Fruit fly (Drosophila melanogaster) whole organism, embryonic: Measurements from ENCODE around the gene Pstk.
A peak's percentile ranks its signal among the peaks of the same experiment; 100 is the strongest.

Experiments
- Atf3 ChIP-seq: fragments of 200-800 bp; sonication (Bioruptor generic); optimal IDR thresholded peaks from 3 replicates; lab custom pipeline; 2016; ENCODE audit warnings: missing biosample characterization, missing genetic modification characterization
- B-H2 ChIP-seq: fragments of 200-800 bp; sonication (Bioruptor generic); optimal IDR thresholded peaks from 2 replicates; lab custom pipeline; 2018; ENCODE audit warnings: missing biosample characterization, mild to moderate bottlenecking, missing genetic modification characterization
- Bgb ChIP-seq: fragments of 200-800 bp; sonication (Bioruptor generic); IDR thresholded peaks from 2 replicates; pipeline ENCODE4 v1.3.6; 2022; ENCODE audit warnings: missing biosample characterization, missing genetic modification characterization; ENCODE audit not compliant: partially characterized antibody
- CG10462 ChIP-seq: fragments of 200-800 bp; sonication (Bioruptor generic); optimal IDR thresholded peaks from 2 replicates; lab custom pipeline; 2016; ENCODE audit warnings: missing biosample characterization, missing genetic modification characterization
- CG15011 ChIP-seq: fragments of 200-800 bp; sonication (Bioruptor generic); optimal IDR thresholded peaks from 3 replicates; lab custom pipeline; 2018; ENCODE audit warnings: missing biosample characterization, mild to moderate bottlenecking, missing genetic modification characterization
- CG1529 ChIP-seq: fragments of 200-800 bp; sonication (Bioruptor generic); optimal IDR thresholded peaks from 3 replicates; lab custom pipeline; 2018; ENCODE audit warnings: missing biosample characterization, missing genetic modification characterization
- CG15601 ChIP-seq: fragments of 200-800 bp; sonication (Bioruptor generic); optimal IDR thresholded peaks from 3 replicates; lab custom pipeline; 2019; ENCODE audit warnings: missing biosample characterization, mild to moderate bottlenecking, missing genetic modification characterization, moderate library complexity
- CG1647 ChIP-seq: fragments of 200-800 bp; sonication (Bioruptor generic); optimal IDR thresholded peaks from 3 replicates; lab custom pipeline; 2016; ENCODE audit warnings: missing biosample characterization, missing genetic modification characterization
- CG18011 ChIP-seq: fragments of 200-800 bp; sonication (Bioruptor generic); optimal IDR thresholded peaks from 2 replicates; lab custom pipeline; 2017; ENCODE audit warnings: missing biosample characterization, missing genetic modification characterization, mild to moderate bottlenecking, moderate library complexity, missing genotype
- CG18476 ChIP-seq: fragments of 200-800 bp; sonication (Bioruptor generic); optimal IDR thresholded peaks from 2 replicates; lab custom pipeline; 2016; ENCODE audit warnings: missing biosample characterization, mild to moderate bottlenecking, missing genetic modification characterization
- CG2202 ChIP-seq: fragments of 200-800 bp; sonication (Bioruptor generic); optimal IDR thresholded peaks from 2 replicates; lab custom pipeline; 2018; ENCODE audit warnings: missing biosample characterization, mild to moderate bottlenecking, missing genetic modification characterization
- CG2889 ChIP-seq: fragments of 200-800 bp; sonication (Bioruptor generic); IDR thresholded peaks from 3 replicates; pipeline ENCODE4 v1.3.6; 2022; ENCODE audit warnings: missing biosample characterization, missing genetic modification characterization
- CG31365 ChIP-seq: fragments of 200-800 bp; sonication (Bioruptor generic); optimal IDR thresholded peaks from 2 replicates; lab custom pipeline; 2018; ENCODE audit warnings: missing biosample characterization, mild to moderate bottlenecking, missing genetic modification characterization
- CG3163 ChIP-seq: fragments of 200-800 bp; sonication (Bioruptor generic); optimal IDR thresholded peaks from 3 replicates; lab custom pipeline; 2016; ENCODE audit warnings: missing biosample characterization, missing genetic modification characterization
- CG3281 ChIP-seq: fragments of 200-800 bp; sonication (Bioruptor generic); optimal IDR thresholded peaks from 3 replicates; lab custom pipeline; 2017; ENCODE audit warnings: missing biosample characterization, mild to moderate bottlenecking, missing genetic modification characterization
- CG4282 ChIP-seq: fragments of 200-800 bp; sonication (Bioruptor generic); optimal IDR thresholded peaks from 2 replicates; lab custom pipeline; 2016; ENCODE audit warnings: missing biosample characterization, missing genetic modification characterization
- CG6683 ChIP-seq: fragments of 200-800 bp; sonication (Bioruptor generic); optimal IDR thresholded peaks from 2 replicates; lab custom pipeline; 2017; ENCODE audit warnings: missing biosample characterization, mild to moderate bottlenecking, missing genetic modification characterization, missing genetic modification reagents
- CG6791 ChIP-seq: fragments of 200-800 bp; sonication (Bioruptor generic); IDR thresholded peaks from 3 replicates; pipeline ENCODE4 v1.3.6; 2022; ENCODE audit warnings: missing biosample characterization, missing genetic modification characterization; ENCODE audit not compliant: partially characterized antibody
- CG7745 ChIP-seq: fragments of 200-800 bp; sonication (Bioruptor generic); optimal IDR thresholded peaks from 2 replicates; lab custom pipeline; 2018; ENCODE audit warnings: missing biosample characterization, mild to moderate bottlenecking, missing genetic modification characterization, moderate library complexity
- CG8359 ChIP-seq: fragments of 200-800 bp; sonication (Bioruptor generic); optimal IDR thresholded peaks from 2 replicates; lab custom pipeline; 2017; ENCODE audit warnings: missing biosample characterization, mild to moderate bottlenecking, missing genetic modification characterization, borderline replicate concordance
- CG8944 ChIP-seq: fragments of 200-800 bp; sonication (Bioruptor generic); optimal IDR thresholded peaks from 3 replicates; lab custom pipeline; 2016; ENCODE audit warnings: missing biosample characterization, missing genetic modification characterization
- CG9727 ChIP-seq: fragments of 200-800 bp; sonication (Bioruptor generic); optimal IDR thresholded peaks from 3 replicates; lab custom pipeline; 2017; ENCODE audit warnings: missing biosample characterization, mild to moderate bottlenecking, missing genetic modification characterization
- D ChIP-seq, 2 experiments: fragments of 200-800 bp in 1 of 2; fragments of >200 bp in 1 of 2; sonication (Bioruptor generic) in 1 of 2; optimal IDR thresholded peaks; 2 replicates in 1 of 2; 3 replicates in 1 of 2; lab custom pipeline; 2017; ENCODE audit warnings: mild to moderate bottlenecking in 1 of 2, missing biosample characterization in 1 of 2, missing genetic modification characterization in 1 of 2, missing genetic modification reagents in 1 of 2
- Dip3 ChIP-seq: fragments of 200-800 bp; sonication (Bioruptor generic); optimal IDR thresholded peaks from 3 replicates; lab custom pipeline; 2016; ENCODE audit warnings: missing biosample characterization, missing genetic modification characterization
- Dll ChIP-seq: fragments of 200-800 bp; sonication (Bioruptor generic); IDR thresholded peaks from 4 replicates; pipeline ENCODE4 v1.3.6; 2022; ENCODE audit warnings: missing biosample characterization, missing genetic modification characterization; ENCODE audit not compliant: partially characterized antibody
- Dp ChIP-seq: fragments of 200-800 bp; sonication (Bioruptor generic); optimal IDR thresholded peaks from 2 replicates; lab custom pipeline; 2018; ENCODE audit warnings: missing biosample characterization, mild to moderate bottlenecking, missing genetic modification characterization, moderate library complexity
- E2f2 ChIP-seq: fragments of 200-800 bp; sonication (Bioruptor generic); IDR thresholded peaks from 2 replicates; pipeline ENCODE4 v1.3.6; 2022; ENCODE audit warnings: missing biosample characterization, missing genetic modification characterization
- Fer3 ChIP-seq: fragments of 200-800 bp; sonication (Bioruptor generic); optimal IDR thresholded peaks from 2 replicates; lab custom pipeline; 2018; ENCODE audit warnings: missing biosample characterization, mild to moderate bottlenecking, missing genetic modification characterization, moderate library complexity
- Gug ChIP-seq: fragments of 200-800 bp; sonication (Bioruptor generic); IDR thresholded peaks from 4 replicates; pipeline ENCODE4 v1.3.6; 2022; ENCODE audit warnings: missing biosample characterization, missing genetic modification characterization
- HmgZ ChIP-seq: fragments of 200-800 bp; sonication (Bioruptor generic); optimal IDR thresholded peaks from 2 replicates; lab custom pipeline; 2018; ENCODE audit warnings: missing biosample characterization, mild to moderate bottlenecking, missing genetic modification characterization
- MBD-R2 ChIP-seq: fragments of 200-800 bp; sonication (Bioruptor generic); IDR thresholded peaks from 2 replicates; pipeline ENCODE4 v1.3.6; 2022; ENCODE audit warnings: missing biosample characterization, missing genetic modification characterization
- NC2β ChIP-seq: fragments of 200-800 bp; sonication (Bioruptor generic); optimal IDR thresholded peaks from 2 replicates; lab custom pipeline; 2016; ENCODE audit warnings: missing biosample characterization, missing genetic modification characterization
- Nf-YA ChIP-seq: fragments of 200-800 bp; sonication (Bioruptor generic); IDR thresholded peaks from 2 replicates; pipeline ENCODE4 v1.3.6; 2022; ENCODE audit warnings: missing biosample characterization, missing genetic modification characterization
- Oaz ChIP-seq: fragments of 200-800 bp; sonication (Bioruptor generic); IDR thresholded peaks from 2 replicates; pipeline ENCODE4 v1.3.6; 2022; ENCODE audit warnings: missing biosample characterization, missing genetic modification characterization
- Opbp ChIP-seq: fragments of 200-800 bp; sonication (Bioruptor generic); IDR thresholded peaks from 3 replicates; pipeline ENCODE4 v1.3.6; 2022; ENCODE audit warnings: missing biosample characterization, missing genetic modification characterization; ENCODE audit not compliant: partially characterized antibody
- Ssrp ChIP-seq: fragments of 200-800 bp; sonication (Bioruptor generic); optimal IDR thresholded peaks from 2 replicates; lab custom pipeline; 2018; ENCODE audit warnings: missing biosample characterization, mild to moderate bottlenecking, missing genetic modification characterization, moderate library complexity
- YL-1 ChIP-seq: fragments of 200-800 bp; sonication (Bioruptor generic); optimal IDR thresholded peaks from 3 replicates; lab custom pipeline; 2017; ENCODE audit warnings: missing biosample characterization, mild to moderate bottlenecking, missing genetic modification characterization
- bsh ChIP-seq, 2 experiments: fragments of 200-800 bp; sonication (Bioruptor generic); optimal IDR thresholded peaks; 2 replicates each; lab custom pipeline; 2017 to 2018; ENCODE audit warnings: mild to moderate bottlenecking in 2 of 2, missing biosample characterization in 2 of 2, missing genetic modification characterization in 2 of 2, moderate library complexity in 1 of 2
- chinmo ChIP-seq: fragments of 200-800 bp; sonication (Bioruptor generic); IDR thresholded peaks from 4 replicates; pipeline ENCODE4 v1.3.6; 2022; ENCODE audit warnings: missing biosample characterization, missing genetic modification characterization; ENCODE audit not compliant: partially characterized antibody
- disco-r ChIP-seq: fragments of 200-800 bp; sonication (Bioruptor generic); optimal IDR thresholded peaks from 2 replicates; lab custom pipeline; 2016; ENCODE audit warnings: missing biosample characterization, missing genetic modification characterization
- ems ChIP-seq: fragments of 200-800 bp; sonication (Bioruptor generic); optimal IDR thresholded peaks from 3 replicates; lab custom pipeline; 2016; ENCODE audit warnings: missing biosample characterization, missing genetic modification characterization
- gcm ChIP-seq: fragments of 200-800 bp; sonication (Bioruptor generic); optimal IDR thresholded peaks from 2 replicates; lab custom pipeline; 2019; ENCODE audit warnings: missing biosample characterization, mild to moderate bottlenecking, missing genetic modification characterization, moderate library complexity
- gfzf ChIP-seq: fragments of 200-800 bp; sonication (Bioruptor generic); optimal IDR thresholded peaks from 2 replicates; lab custom pipeline; 2016; ENCODE audit warnings: missing biosample characterization, mild to moderate bottlenecking, missing genetic modification characterization, moderate library complexity
- hbn ChIP-seq: fragments of 200-800 bp; sonication (Bioruptor generic); IDR thresholded peaks from 2 replicates; pipeline ENCODE4 v1.3.6; 2022; ENCODE audit warnings: missing biosample characterization, missing genetic modification characterization; ENCODE audit not compliant: partially characterized antibody
- oc ChIP-seq: fragments of 200-800 bp; sonication (Bioruptor generic); optimal IDR thresholded peaks from 2 replicates; lab custom pipeline; 2018; ENCODE audit warnings: missing biosample characterization, mild to moderate bottlenecking, missing genetic modification characterization, moderate library complexity
- otp ChIP-seq: fragments of 200-800 bp; sonication (Bioruptor generic); IDR thresholded peaks from 3 replicates; pipeline ENCODE4, ENCODE4 v1.3.6; 2022; ENCODE audit warnings: missing biosample characterization, missing genetic modification characterization
- salm ChIP-seq: fragments of 200-800 bp; sonication (Bioruptor generic); optimal IDR thresholded peaks from 2 replicates; lab custom pipeline; 2018; ENCODE audit warnings: missing biosample characterization, mild to moderate bottlenecking, missing genetic modification characterization
- sim ChIP-seq: fragments of 200-800 bp; sonication (Bioruptor generic); IDR thresholded peaks from 2 replicates; pipeline ENCODE4 v1.3.6; 2022; ENCODE audit warnings: missing biosample characterization, missing genetic modification characterization
- tio ChIP-seq: fragments of 200-800 bp; sonication (Bioruptor generic); optimal IDR thresholded peaks from 2 replicates; lab custom pipeline; 2017; ENCODE audit warnings: missing biosample characterization, missing genetic modification characterization, inconsistent platforms

Pstk gene

dm6 chrX:19618183-19618740 lies at the start of gene Pstk, which contains the start of gene Tim9b (continued):
- TF ChIP-seq CG18011 (no peak), CG2889 (GFP tag; lab: Robert Waterston, UW) (no peak), CG8944 (no peak), CG3163 (GFP tag; lab: Kevin White, UChicago) (no peak), Opbp (GFP tag; lab: Robert Waterston, UW) (peak; percentile 59; the same call in 2 of the 3 replicates), CG1529 (GFP tag; lab: Kevin White, UChicago) (no peak), Dip3 (GFP tag; lab: Kevin White, UChicago) (no peak), oc (tag; lab: Kevin White, UChicago) (no peak), Gug (GFP tag; lab: Robert Waterston, UW) (no peak), hbn (GFP tag; lab: Robert Waterston, UW) (peak; percentile 49), YL-1 (no peak), Dll (peak; percentile 49; the same call in 3 of the 4 replicates), CG15601 (no peak), Atf3 (no peak), Dp (GFP tag; lab: Kevin White, UChicago) (peak; percentile 77), gfzf (GFP tag; lab: Kevin White, UChicago) (no peak), salm (tag; lab: Kevin White, UChicago) (no peak), CG8359 (GFP tag; lab: Kevin White, UChicago) (no peak), disco-r (no peak), Nf-YA (no peak), CG7745 (tag; lab: Kevin White, UChicago) (no peak), ems (GFP tag; lab: Kevin White, UChicago) (no peak), tio (no peak), CG1647 (GFP tag; lab: Kevin White, UChicago) (no peak), otp (GFP tag; lab: Robert Waterston, UW) (no peak), CG10462 (GFP tag; lab: Kevin White, UChicago) (no peak), Bgb (GFP tag; lab: Robert Waterston, UW) (peak; percentile 47), MBD-R2 (GFP tag; lab: Robert Waterston, UW) (peak; percentile 54), CG3281 (GFP tag; lab: Kevin White, UChicago) (no peak), chinmo (GFP tag; lab: Robert Waterston, UW) (no peak), sim (GFP tag; lab: Robert Waterston, UW) (no peak), gcm (GFP tag; lab: Kevin White, UChicago) (no peak), Fer3 (tag; lab: Kevin White, UChicago) (no peak), CG31365 (no peak), B-H2 (GFP tag; lab: Kevin White, UChicago) (no peak), E2f2 (GFP tag; lab: Robert Waterston, UW) (peak; percentile 84), CG4282 (GFP tag; lab: Kevin White, UChicago) (no peak), CG6791 (GFP tag; lab: Robert Waterston, UW) (peak; percentile 77), CG15011 (GFP tag; lab: Kevin White, UChicago) (no peak), Oaz (GFP tag; lab: Robert Waterston, UW) (no peak), CG9727 (GFP tag; lab: Kevin White, UChicago) (no peak), bsh (GFP tag; optimal IDR thresholded peaks at IDR 0.05; lab: Kevin White, UChicago) (no peak), HmgZ (no peak), D (optimal IDR thresholded peaks at IDR 0.05; lab: Kevin White, UChicago) (no peak), D (GFP tag; optimal IDR thresholded peaks at IDR 0.05; lab: Kevin White, UChicago) (no peak), Ssrp (tag; lab: Kevin White, UChicago) (no peak), CG6683 (no peak), CG2202 (tag; lab: Kevin White, UChicago) (no peak), CG18476 (GFP tag; lab: Kevin White, UChicago) (no peak), NC2β (GFP tag; lab: Kevin White, UChicago) (no peak)
